Worm (Caenorhabditis elegans): Measurements from ENCODE around the gene erd-2.2.

The erd-2.2 gene

DNA sequence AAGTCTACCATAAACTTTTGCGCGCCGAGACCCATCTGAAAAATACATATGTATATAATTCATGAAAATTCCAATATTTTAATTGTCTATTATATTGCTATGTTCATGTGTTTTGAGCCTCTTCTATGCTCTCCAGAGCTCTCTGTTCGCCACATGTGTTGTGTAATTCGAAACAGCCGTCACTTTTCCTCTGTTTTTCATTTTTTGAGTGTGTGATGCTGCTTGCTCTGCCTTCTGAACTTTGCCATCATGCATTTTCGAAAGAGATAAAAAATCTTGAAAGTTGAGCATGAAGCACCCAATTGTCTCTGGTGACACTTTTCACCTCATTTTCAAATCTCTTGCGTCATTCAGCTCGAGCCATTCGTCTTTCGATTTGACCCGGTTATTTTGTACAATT is 34.6 kb upstream of the erd-2.2 start:
- no peak for TF ChIP-seq sea-1 (GFP tag; conservative IDR thresholded peaks at IDR 0.05)
- no peak for TF ChIP-seq scrt-1 (GFP tag; IDR thresholded peaks at IDR 0.05)
- TF ChIP-seq ceh-13 (GFP tag; optimal IDR thresholded peaks at IDR 0.05): no peak

ce11 chrIII:5874263-5874662 is 32.6 kb upstream of the erd-2.2 start:
- TF ChIP-seq hnd-1 (tag; optimal IDR thresholded peaks at IDR 0.05) (no peak), hmbx-1 (tag; optimal IDR thresholded peaks at IDR 0.05) (no peak), ama-1 (optimal IDR thresholded peaks at IDR 0.05) (no peak), F13C5.2 (tag; optimal IDR thresholded peaks at IDR 0.05) (no peak), hmg-4 (GFP tag; optimal IDR thresholded peaks at IDR 0.05) (no peak), tbx-11 (GFP tag; IDR thresholded peaks at IDR 0.05) (no peak), sea-1 (GFP tag; conservative IDR thresholded peaks at IDR 0.05) (no peak), aly-1 (tag; optimal IDR thresholded peaks at IDR 0.05) (no peak), ceh-13 (GFP tag; optimal IDR thresholded peaks at IDR 0.05) (no peak), tbx-37 (GFP tag; conservative IDR thresholded peaks at IDR 0.05) (no peak)

DNA sequence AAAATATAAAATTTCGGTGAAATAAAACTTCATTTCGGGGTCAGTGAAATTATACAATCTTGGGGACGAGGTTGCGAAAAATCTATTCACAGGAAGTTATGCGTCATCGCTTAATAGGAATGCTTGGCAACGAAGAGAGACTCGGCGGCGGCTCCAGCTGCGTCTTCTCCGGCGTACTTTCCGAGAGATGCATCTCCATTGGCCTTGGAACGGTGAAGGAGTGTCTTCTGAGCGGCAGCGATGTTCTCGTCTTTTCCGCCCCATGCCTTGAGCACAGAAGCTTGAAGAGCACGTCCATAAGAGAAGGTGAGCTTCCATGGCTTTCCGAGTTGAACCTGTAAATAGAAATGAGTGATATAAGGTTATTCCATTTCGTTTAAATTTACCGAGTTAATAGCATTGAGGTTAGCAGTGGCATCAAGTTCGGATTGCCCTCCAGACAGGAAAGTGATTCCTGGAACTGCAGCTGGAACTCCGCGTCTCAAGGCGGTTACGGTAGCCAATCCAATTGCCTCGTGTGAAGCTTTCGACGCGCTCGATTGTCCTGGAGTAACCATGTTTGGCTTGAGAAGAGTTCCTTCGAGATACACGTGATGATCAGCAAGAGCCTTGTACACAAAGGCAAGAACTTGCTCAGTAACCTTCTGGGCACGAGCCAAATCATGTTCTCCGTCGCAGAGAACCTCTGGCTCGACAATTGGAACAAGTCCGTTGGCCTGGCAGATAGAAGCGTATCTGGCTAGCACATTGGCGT is 32.0 kb upstream of the erd-2.2 start:
- no peak for TF ChIP-seq hnd-1 (tag; optimal IDR thresholded peaks at IDR 0.05)

ce11 chrIII:5875418-5875702 is 31.5 kb upstream of the erd-2.2 start:
- no peak for TF ChIP-seq tbx-37 (GFP tag; conservative IDR thresholded peaks at IDR 0.05)
- TF ChIP-seq tbx-11 (GFP tag; IDR thresholded peaks at IDR 0.05): no peak
- no peak for TF ChIP-seq hmbx-1 (tag; optimal IDR thresholded peaks at IDR 0.05)
- TF ChIP-seq flt-1 (GFP tag; IDR thresholded peaks at IDR 0.05): no peak
- no peak for TF ChIP-seq pes-1 (GFP tag; IDR thresholded peaks at IDR 0.05)
- no peak for TF ChIP-seq hnd-1 (tag; optimal IDR thresholded peaks at IDR 0.05)
- no peak for TF ChIP-seq sea-1 (GFP tag; conservative IDR thresholded peaks at IDR 0.05)

DNA sequence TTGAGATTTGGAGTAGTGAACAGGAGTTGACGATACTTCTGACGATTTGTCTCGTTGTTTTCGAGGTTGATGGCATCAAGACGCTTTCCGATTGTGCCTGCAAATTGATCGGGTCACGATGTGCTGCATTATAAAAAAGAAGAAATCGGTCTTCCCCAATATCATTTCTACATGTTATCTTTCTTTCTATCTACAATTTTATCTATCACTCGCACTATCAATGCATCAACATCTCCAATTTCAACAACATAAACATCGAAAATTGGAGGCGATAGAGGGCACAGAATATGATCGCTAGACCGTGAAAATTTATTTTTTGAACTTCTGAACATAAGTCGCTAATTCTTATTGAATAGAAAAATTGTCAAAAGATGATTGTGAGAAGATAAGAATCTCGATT is 31.1 kb upstream of the erd-2.2 start:
- no peak for TF ChIP-seq flt-1 (GFP tag; IDR thresholded peaks at IDR 0.05)
- no peak for TF ChIP-seq ceh-13 (GFP tag; optimal IDR thresholded peaks at IDR 0.05)
- no peak for TF ChIP-seq sea-1 (GFP tag; conservative IDR thresholded peaks at IDR 0.05)
- no peak for TF ChIP-seq tbx-11 (GFP tag; IDR thresholded peaks at IDR 0.05)
- no peak for TF ChIP-seq hmbx-1 (tag; optimal IDR thresholded peaks at IDR 0.05)
- no peak for TF ChIP-seq aly-1 (tag; optimal IDR thresholded peaks at IDR 0.05)
- TF ChIP-seq ama-1 (optimal IDR thresholded peaks at IDR 0.05): no peak
- TF ChIP-seq B0310.2 (tag; optimal IDR thresholded peaks at IDR 0.05): no peak
- no peak for TF ChIP-seq pes-1 (GFP tag; IDR thresholded peaks at IDR 0.05)
- TF ChIP-seq scrt-1 (GFP tag; IDR thresholded peaks at IDR 0.05): no peak

- TF ChIP-seq ceh-13 (GFP tag; optimal IDR thresholded peaks at IDR 0.05): no peak
- TF ChIP-seq scrt-1 (GFP tag; IDR thresholded peaks at IDR 0.05): no peak
- TF ChIP-seq tra-4 (tag; optimal IDR thresholded peaks at IDR 0.05): no peak
- no peak for TF ChIP-seq ets-7 (tag; optimal IDR thresholded peaks at IDR 0.05)
- TF ChIP-seq tbx-11 (GFP tag; IDR thresholded peaks at IDR 0.05): no peak
- TF ChIP-seq tbx-37 (GFP tag; conservative IDR thresholded peaks at IDR 0.05): no peak
- TF ChIP-seq pes-1 (GFP tag; IDR thresholded peaks at IDR 0.05): no peak
- no peak for TF ChIP-seq B0310.2 (tag; optimal IDR thresholded peaks at IDR 0.05)
Observed at ce11 chrIII:5876140-5876675, 30.6 kb upstream of the erd-2.2 start, which contains the start of gene aldo-2. aldo-2 (minus strand) TSS chrIII:5876625.

DNA sequence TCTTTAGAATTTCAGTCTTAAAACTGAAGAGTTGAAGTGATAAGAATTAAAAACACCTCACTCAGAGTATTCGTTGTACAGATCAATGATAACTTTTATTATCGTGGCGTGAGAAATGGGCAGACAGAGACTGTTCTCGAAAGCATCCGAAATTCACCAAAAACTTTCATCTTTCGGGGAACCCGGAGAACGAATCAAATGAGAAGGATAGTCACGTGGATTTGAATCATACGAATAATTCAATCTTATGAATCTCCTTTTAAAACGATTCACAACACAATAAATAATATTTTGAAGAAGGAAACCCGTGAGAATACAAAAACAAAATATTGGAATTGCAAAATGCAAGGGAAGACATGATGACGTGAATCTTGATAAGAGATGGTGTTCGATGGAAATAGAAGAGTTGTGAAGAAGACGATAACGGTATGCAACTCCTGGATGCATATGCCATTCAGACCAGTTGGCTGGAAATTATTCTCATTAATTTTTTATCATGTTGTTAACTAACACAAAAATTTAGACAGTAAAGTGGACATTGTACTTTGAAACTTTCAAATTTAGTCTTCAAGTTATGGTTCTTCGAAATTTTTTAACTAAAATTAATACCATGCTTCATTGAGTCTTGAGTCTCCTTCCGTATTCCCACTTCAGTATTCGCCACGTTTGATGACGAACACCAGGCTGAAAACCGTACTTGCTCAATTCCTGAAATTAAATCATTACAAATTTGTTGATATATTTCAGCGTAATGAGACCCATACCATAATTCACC is 29.8 kb upstream of the erd-2.2 start:
- TF ChIP-seq B0310.2 (tag; optimal IDR thresholded peaks at IDR 0.05): no peak
- no peak for TF ChIP-seq pes-1 (GFP tag; IDR thresholded peaks at IDR 0.05)
- no peak for TF ChIP-seq hmbx-1 (tag; optimal IDR thresholded peaks at IDR 0.05)
- TF ChIP-seq hmg-4 (GFP tag; optimal IDR thresholded peaks at IDR 0.05): no peak
- no peak for TF ChIP-seq ceh-36 (tag; optimal IDR thresholded peaks at IDR 0.05)
- TF ChIP-seq ceh-13 (GFP tag; optimal IDR thresholded peaks at IDR 0.05): no peak
- no peak for TF ChIP-seq F13C5.2 (tag; optimal IDR thresholded peaks at IDR 0.05)
- no peak for TF ChIP-seq hnd-1 (tag; optimal IDR thresholded peaks at IDR 0.05)
- TF ChIP-seq tbx-37 (GFP tag; conservative IDR thresholded peaks at IDR 0.05): no peak
- no peak for TF ChIP-seq sea-1 (GFP tag; conservative IDR thresholded peaks at IDR 0.05)
- TF ChIP-seq aly-1 (tag; optimal IDR thresholded peaks at IDR 0.05): no peak
- no peak for TF ChIP-seq tbx-11 (GFP tag; IDR thresholded peaks at IDR 0.05)
- TF ChIP-seq ama-1 (optimal IDR thresholded peaks at IDR 0.05): no peak
- no peak for TF ChIP-seq flt-1 (GFP tag; IDR thresholded peaks at IDR 0.05)
- no peak for TF ChIP-seq tra-4 (tag; optimal IDR thresholded peaks at IDR 0.05)
- no peak for TF ChIP-seq ets-7 (tag; optimal IDR thresholded peaks at IDR 0.05)

DNA sequence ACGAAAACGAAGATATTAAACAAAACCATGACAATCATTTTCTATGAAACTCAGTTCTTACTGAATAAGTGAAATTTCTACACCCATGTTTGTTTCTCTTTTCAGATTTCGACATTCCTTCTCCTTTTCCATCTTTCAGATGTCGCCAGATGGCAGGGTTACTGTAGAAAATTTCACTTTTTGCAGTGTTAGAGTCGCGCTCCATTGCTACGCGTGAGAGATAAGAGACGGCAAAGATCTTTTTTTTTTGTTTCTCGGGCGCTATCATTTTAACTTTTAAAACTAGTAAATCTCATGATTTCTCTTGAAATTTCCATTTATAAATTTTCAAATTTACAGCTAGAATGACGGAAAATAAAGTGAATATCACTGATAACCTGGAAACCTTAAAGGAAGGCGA is 28.6 kb upstream of the erd-2.2 start, which contains the start of the genes mig-21 and F01F1.2:
Gene mig-21 (minus strand): TSS at position 166 of the 400 bp plus-strand sequence.
Gene F01F1.2 (plus strand): TSS at position 340 of the 400 bp plus-strand sequence.
- TF ChIP-seq ceh-36 (tag; optimal IDR thresholded peaks at IDR 0.05) (no peak), scrt-1 (GFP tag; IDR thresholded peaks at IDR 0.05) (no peak), aly-1 (tag; optimal IDR thresholded peaks at IDR 0.05) (no peak), ets-7 (tag; optimal IDR thresholded peaks at IDR 0.05) (no peak), pes-1 (GFP tag; IDR thresholded peaks at IDR 0.05) (no peak), B0310.2 (tag; optimal IDR thresholded peaks at IDR 0.05) (no peak), sea-1 (GFP tag; conservative IDR thresholded peaks at IDR 0.05) (no peak), tra-4 (tag; optimal IDR thresholded peaks at IDR 0.05) (no peak), flt-1 (GFP tag; IDR thresholded peaks at IDR 0.05) (no peak), hnd-1 (tag; optimal IDR thresholded peaks at IDR 0.05) (no peak), tbx-11 (GFP tag; IDR thresholded peaks at IDR 0.05) (no peak), ceh-13 (GFP tag; optimal IDR thresholded peaks at IDR 0.05) (no peak), tbx-37 (GFP tag; conservative IDR thresholded peaks at IDR 0.05) (no peak), hmg-4 (GFP tag; optimal IDR thresholded peaks at IDR 0.05) (no peak)

All from whole organism, early embryonic.